Fruit fly (Drosophila melanogaster): Measurements from ENCODE around the gene CG42404.
A peak's percentile ranks its signal among the peaks of the same experiment; 100 is the strongest.

CG42404 gene

DNA sequence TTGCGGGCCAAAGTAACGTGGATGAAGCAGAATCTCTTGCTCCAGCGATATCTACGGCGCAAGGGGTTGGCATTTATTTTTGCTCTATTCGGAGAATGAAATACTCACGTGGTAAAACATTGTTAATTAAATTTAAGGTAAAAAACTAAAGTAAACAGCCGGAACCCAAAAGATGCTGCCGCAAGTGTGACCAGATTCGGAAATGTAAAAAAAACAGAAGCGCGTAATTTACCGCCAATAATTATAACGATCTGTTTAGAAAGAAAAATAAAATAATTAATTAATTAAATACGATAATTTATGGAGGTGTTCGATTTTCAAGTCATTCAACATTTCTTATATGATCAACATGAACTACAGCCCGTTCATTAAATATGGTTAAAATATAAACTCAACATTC is 26.9 kb upstream of the CG42404 start, which contains the start of gene Polr2G:
TSS of gene Polr2G (minus strand) at position 208 of the 400 bp plus-strand sequence.
- TF ChIP-seq CG9948 (tag; optimal IDR thresholded peaks at IDR 0.05) = no peak
- no peak for TF ChIP-seq CG13204 (GFP tag; optimal IDR thresholded peaks at IDR 0.05)
- no peak for TF ChIP-seq rn (GFP tag; IDR thresholded peaks at IDR 0.05)
- TF ChIP-seq Pif1A (GFP tag; optimal IDR thresholded peaks at IDR 0.05) = no peak
- TF ChIP-seq CG12605 (GFP tag; IDR thresholded peaks at IDR 0.05) = no peak
- no peak for TF ChIP-seq CG10348 (GFP tag; IDR thresholded peaks at IDR 0.05)

DNA sequence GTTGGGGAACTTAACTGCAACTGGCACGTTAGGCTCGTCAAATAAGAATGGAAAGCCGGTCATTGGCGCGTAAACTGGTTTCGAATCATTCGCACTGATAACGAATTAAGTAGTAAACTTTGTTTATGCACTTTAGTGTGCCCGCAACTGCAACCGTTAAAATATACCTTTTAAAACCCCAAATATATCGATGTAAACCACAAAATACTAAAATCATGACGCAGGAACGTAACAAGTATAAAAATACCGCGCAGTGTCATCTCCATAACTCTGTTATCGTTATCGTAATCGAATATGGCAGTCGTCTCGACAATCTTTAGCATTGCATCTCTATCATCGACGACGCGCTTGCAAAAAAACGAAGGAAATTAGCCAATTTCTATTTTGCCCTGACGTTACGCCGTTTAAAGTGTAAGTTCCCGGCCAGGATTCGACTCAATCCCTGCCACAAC is 24.6 kb upstream of the CG42404 start, which contains the start of the genes CG31344 and Caf1-55:
TSS of gene CG31344 (minus strand) at position 51 of the 452 bp plus-strand sequence.
TSS of gene Caf1-55 (plus strand) at position 298 of the 452 bp plus-strand sequence.
- TF ChIP-seq EcR (GFP tag; optimal IDR thresholded peaks at IDR 0.05) = peak; percentile 12
- TF ChIP-seq CG4496 (GFP tag; IDR thresholded peaks at IDR 0.05) = no peak

DNA sequence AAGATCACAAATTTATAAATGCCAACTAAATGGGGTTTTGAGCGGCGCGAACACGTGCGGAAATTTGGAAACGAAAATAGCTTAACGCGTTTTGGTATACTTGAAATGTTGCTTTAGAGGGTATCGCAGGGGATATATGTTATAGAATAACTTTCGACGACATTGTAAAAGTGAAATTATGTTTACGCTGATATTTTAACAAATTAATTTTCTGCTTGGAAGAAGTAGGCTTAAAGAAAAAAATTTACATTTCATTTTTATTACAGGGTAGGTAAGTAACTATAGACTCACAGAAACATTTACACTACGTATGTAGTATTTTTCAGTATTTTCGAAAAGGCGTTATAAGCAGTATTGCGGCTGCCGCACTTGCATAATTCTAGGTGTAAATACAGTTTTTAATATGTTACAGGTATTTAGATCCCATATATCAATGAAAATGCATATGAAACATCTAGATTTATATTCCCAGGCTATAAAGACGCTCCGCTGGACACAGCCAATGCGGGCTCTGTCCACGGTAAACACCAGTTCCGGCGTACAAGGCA is 20.5 kb upstream of the CG42404 start, which contains the start of the genes Art3 and mRpS10:
TSS of gene Art3 (minus strand) at position 80 of the 548 bp plus-strand sequence.
TSS of gene mRpS10 (plus strand) at position 337 of the 548 bp plus-strand sequence.
- TF ChIP-seq Pif1B (GFP tag; optimal IDR thresholded peaks at IDR 0.05) (peak; percentile 99), CG12605 (GFP tag; IDR thresholded peaks at IDR 0.05) (peak; percentile 100), CG15710 (tag; optimal IDR thresholded peaks at IDR 0.05) (peak; percentile 100), CG32121 (GFP tag; IDR thresholded peaks at IDR 0.05) (peak; percentile 100), CG34367 (tag; optimal IDR thresholded peaks at IDR 0.05) (peak; percentile 100), fd96Ca (GFP tag; IDR thresholded peaks at IDR 0.05) (peak; percentile 89), CG8301 (tag; optimal IDR thresholded peaks at IDR 0.05) (peak; percentile 100), CG10348 (GFP tag; IDR thresholded peaks at IDR 0.05) (peak; percentile 99), CG17806 (tag; optimal IDR thresholded peaks at IDR 0.05) (peak; percentile 100), CG9948 (tag; optimal IDR thresholded peaks at IDR 0.05) (peak; percentile 100), CG4496 (GFP tag; IDR thresholded peaks at IDR 0.05) (peak; percentile 100), CG13204 (GFP tag; optimal IDR thresholded peaks at IDR 0.05) (no peak), CG14655 (GFP tag; optimal IDR thresholded peaks at IDR 0.05) (peak; percentile 100), D1 (tag; optimal IDR thresholded peaks at IDR 0.05) (no peak), Snoo (tag; optimal IDR thresholded peaks at IDR 0.05) (peak; percentile 100), EcR (GFP tag; optimal IDR thresholded peaks at IDR 0.05) (no peak), Ets98B (GFP tag; IDR thresholded peaks at IDR 0.05) (peak; percentile 100), gl (tag; optimal IDR thresholded peaks at IDR 0.05) (peak; percentile 99), Pif1A (GFP tag; optimal IDR thresholded peaks at IDR 0.05) (peak; percentile 99), rn (GFP tag; IDR thresholded peaks at IDR 0.05) (peak; percentile 100), CG8159 (tag; optimal IDR thresholded peaks at IDR 0.05) (peak; percentile 100)

DNA sequence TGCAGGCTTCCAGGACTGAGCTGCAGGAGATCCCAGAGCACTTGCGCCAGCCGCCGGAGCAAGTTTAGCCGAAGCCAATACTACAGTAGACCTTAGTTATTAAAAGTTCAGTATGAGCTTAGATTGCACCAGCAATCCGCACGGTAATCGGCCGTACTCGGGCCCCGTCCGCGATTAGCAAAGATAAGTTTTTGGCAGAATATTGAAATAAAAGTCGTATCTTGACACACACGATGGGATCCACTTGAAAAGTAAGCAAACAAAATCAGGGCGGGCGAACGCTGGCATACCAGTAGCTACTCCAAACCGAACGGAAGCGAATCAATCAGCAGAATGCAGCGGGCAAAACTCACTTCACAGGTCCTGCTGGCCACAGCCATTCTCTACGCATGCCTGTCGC is 19.6 kb upstream of the CG42404 start, which contains the start of gene CG34316:
TSS of gene CG34316 (plus strand) at position 301 of the 400 bp plus-strand sequence.
- TF ChIP-seq Pif1A (GFP tag; optimal IDR thresholded peaks at IDR 0.05) (no peak), CG8159 (tag; optimal IDR thresholded peaks at IDR 0.05) (no peak)

DNA sequence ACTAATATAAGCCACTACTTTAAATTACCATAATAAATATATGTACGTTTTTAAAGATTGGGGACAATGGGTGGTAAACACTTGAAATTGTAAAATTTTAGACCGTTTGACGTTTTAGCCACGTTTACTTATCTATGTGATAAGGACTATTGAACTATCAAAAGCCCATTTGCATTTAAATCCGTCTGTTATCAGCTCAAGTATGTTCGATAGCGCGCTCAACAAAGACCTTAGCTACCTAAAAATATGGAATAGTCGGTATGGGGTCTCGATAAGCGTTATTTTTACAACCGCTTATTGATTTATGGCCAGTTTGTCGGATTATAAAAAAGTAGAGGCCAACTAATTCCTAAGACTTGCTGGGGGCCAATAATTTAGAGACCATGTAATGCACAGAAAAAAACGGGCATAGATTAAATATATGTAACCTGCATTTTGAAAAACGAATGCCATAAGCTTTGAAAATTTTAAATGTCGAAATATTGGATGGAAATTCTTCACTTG is 18.2 kb upstream of the CG42404 start:
- TF ChIP-seq CG8159 (tag; optimal IDR thresholded peaks at IDR 0.05) = no peak
- no peak for TF ChIP-seq CG4496 (GFP tag; IDR thresholded peaks at IDR 0.05)
- no peak for TF ChIP-seq CG9948 (tag; optimal IDR thresholded peaks at IDR 0.05)
- TF ChIP-seq CG13204 (GFP tag; optimal IDR thresholded peaks at IDR 0.05) = no peak

DNA sequence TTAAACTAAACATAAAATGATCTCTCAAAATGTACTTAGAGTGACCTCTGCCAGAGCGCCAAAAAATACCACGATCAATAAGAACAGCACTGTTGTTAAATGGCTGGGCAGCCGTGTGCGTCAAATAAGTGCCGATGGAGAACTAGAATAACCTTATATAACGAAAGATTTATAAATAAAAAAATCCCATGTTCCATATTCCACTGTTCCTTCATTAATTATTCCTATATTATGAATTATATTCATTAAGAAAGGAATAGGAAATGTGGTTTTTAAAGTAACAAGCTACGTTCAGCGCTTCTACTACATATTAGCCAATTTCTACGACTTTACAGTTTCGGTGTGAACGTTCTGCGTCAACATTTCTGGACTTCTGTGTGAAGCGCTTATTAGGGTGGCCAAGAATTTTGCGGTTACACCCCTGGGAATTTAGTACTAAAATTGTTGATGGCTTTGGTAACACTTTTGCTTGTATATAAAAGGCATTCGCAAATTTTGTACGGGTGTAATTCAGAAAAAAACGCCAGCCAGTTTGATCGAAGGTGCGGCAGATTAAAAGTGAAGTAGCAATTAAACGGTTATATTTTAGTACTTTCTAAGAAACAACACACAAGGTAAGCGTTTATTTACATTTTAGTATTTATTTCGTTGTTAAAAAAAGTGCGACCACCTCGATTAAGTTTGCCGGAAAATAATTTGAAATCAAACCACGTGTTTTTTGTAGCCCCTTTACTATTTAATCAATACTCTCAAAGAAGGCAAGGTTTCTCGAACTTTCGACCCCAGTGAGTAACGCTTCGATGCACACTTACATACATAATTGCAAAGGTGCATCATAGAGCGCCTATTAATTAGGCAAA is 7.5 kb upstream of the CG42404 start, which contains the start of the genes tefu and Hsc70-4:
TSS of gene tefu (minus strand) at position 51 of the 860 bp plus-strand sequence.
TSS of gene Hsc70-4 (plus strand) at position 502 of the 860 bp plus-strand sequence.
- TF ChIP-seq rn (GFP tag; IDR thresholded peaks at IDR 0.05) (peak; percentile 75), gl (tag; optimal IDR thresholded peaks at IDR 0.05) (no peak), CG14655 (GFP tag; optimal IDR thresholded peaks at IDR 0.05) (no peak), CG9948 (tag; optimal IDR thresholded peaks at IDR 0.05) (no peak), CG10348 (GFP tag; IDR thresholded peaks at IDR 0.05) (0 out of 2 replicates have a peak, but pooled peaks have one; percentile 43), CG12605 (GFP tag; IDR thresholded peaks at IDR 0.05) (0 out of 2 replicates have a peak, but pooled peaks have one; percentile 23), CG8159 (tag; optimal IDR thresholded peaks at IDR 0.05) (peak; percentile 87), EcR (GFP tag; optimal IDR thresholded peaks at IDR 0.05) (peak; percentile 29), CG34367 (tag; optimal IDR thresholded peaks at IDR 0.05) (no peak), fd96Ca (GFP tag; IDR thresholded peaks at IDR 0.05) (peak; percentile 80), Snoo (tag; optimal IDR thresholded peaks at IDR 0.05) (peak; percentile 14), CG15710 (tag; optimal IDR thresholded peaks at IDR 0.05) (peak; percentile 65), D1 (tag; optimal IDR thresholded peaks at IDR 0.05) (no peak), CG4496 (GFP tag; IDR thresholded peaks at IDR 0.05) (peak; percentile 78; the same call in 2 of the 3 replicates), Pif1A (GFP tag; optimal IDR thresholded peaks at IDR 0.05) (no peak), Ets98B (GFP tag; IDR thresholded peaks at IDR 0.05) (no peak; the same call in 1 of the 2 replicates), CG8301 (tag; optimal IDR thresholded peaks at IDR 0.05) (no peak), Pif1B (GFP tag; optimal IDR thresholded peaks at IDR 0.05) (no peak), CG17806 (tag; optimal IDR thresholded peaks at IDR 0.05) (no peak), CG13204 (GFP tag; optimal IDR thresholded peaks at IDR 0.05) (no peak), CG32121 (GFP tag; IDR thresholded peaks at IDR 0.05) (peak; percentile 77)
